Worm (Caenorhabditis elegans): Measurements from ENCODE around the gene T05H10.4.

T05H10.4 gene

ce11 chrII:8047264-8047663 is 5.7 kb upstream of the T05H10.4 start, which contains the start of gene apn-1:
apn-1 (plus strand) TSS chrII:8047564.
- TF ChIP-seq nhr-85 (tag) (no peak), zag-1 (tag; optimal IDR thresholded peaks at IDR 0.05) (no peak), unc-130 (tag; optimal IDR thresholded peaks at IDR 0.05) (no peak), jun-1 (tag; optimal IDR thresholded peaks at IDR 0.05) (no peak), mdl-1 (tag; optimal IDR thresholded peaks at IDR 0.05) (no peak), blmp-1 (tag; optimal IDR thresholded peaks at IDR 0.05) (no peak), pag-3 (tag; optimal IDR thresholded peaks at IDR 0.05; ENCODE audit: borderline replicate concordance, insufficient read depth) (no peak), unc-86 (tag; optimal IDR thresholded peaks at IDR 0.05) (no peak), mab-9 (GFP tag; IDR thresholded peaks at IDR 0.05) (no peak), rnt-1 (tag; optimal IDR thresholded peaks at IDR 0.05) (no peak), snu-23 (GFP tag; optimal IDR thresholded peaks at IDR 0.05) (no peak), tbx-2 (tag; optimal IDR thresholded peaks at IDR 0.05) (no peak), grh-1 (GFP tag; IDR thresholded peaks at IDR 0.05) (no peak), lin-14 (GFP tag; optimal IDR thresholded peaks at IDR 0.05) (no peak)

ce11 chrII:8050477-8050876 is 2.5 kb upstream of the T05H10.4 start, which contains the start of gene mtre-1:
mtre-1 (minus strand) TSS chrII:8050577.
- TF ChIP-seq pqm-1 (tag; optimal IDR thresholded peaks at IDR 0.05) (no peak), ceh-88 (GFP tag; IDR thresholded peaks at IDR 0.05) (no peak), nhr-237 (tag; optimal IDR thresholded peaks at IDR 0.05) (no peak), lin-13 (GFP tag; optimal IDR thresholded peaks at IDR 0.05) (no peak), unc-30 (tag; optimal IDR thresholded peaks at IDR 0.05) (no peak), snpc-4 (tag; optimal IDR thresholded peaks at IDR 0.05) (no peak), nhr-85 (tag) (no peak), alr-1 (tag; optimal IDR thresholded peaks at IDR 0.05; ENCODE audit: borderline replicate concordance) (no peak), C34B4.2 (tag; optimal IDR thresholded peaks at IDR 0.05) (no peak), nhr-71 (tag; optimal IDR thresholded peaks at IDR 0.05) (no peak), aly-2 (tag; optimal IDR thresholded peaks at IDR 0.05) (no peak), ceh-82 (tag; optimal IDR thresholded peaks at IDR 0.05) (no peak), nhr-84 (tag; optimal IDR thresholded peaks at IDR 0.05) (no peak), nhr-19 (GFP tag; conservative IDR thresholded peaks at IDR 0.05) (no peak), ama-1 (optimal IDR thresholded peaks at IDR 0.05) (no peak), lin-15B (tag; optimal IDR thresholded peaks at IDR 0.05) (no peak), fkh-4 (tag; optimal IDR thresholded peaks at IDR 0.05; ENCODE audit: borderline replicate concordance) (no peak)

- TF ChIP-seq grh-1 (GFP tag; IDR thresholded peaks at IDR 0.05) (no peak), zag-1 (tag; optimal IDR thresholded peaks at IDR 0.05) (no peak), swsn-7 (tag; optimal IDR thresholded peaks at IDR 0.05) (no peak), elt-3 (tag; optimal IDR thresholded peaks at IDR 0.05) (no peak), aly-2 (tag; optimal IDR thresholded peaks at IDR 0.05) (no peak), nhr-90 (tag; optimal IDR thresholded peaks at IDR 0.05; ENCODE audit: poor library complexity) (no peak), C16A3.4 (tag; optimal IDR thresholded peaks at IDR 0.05) (no peak), fkh-8 (tag; optimal IDR thresholded peaks at IDR 0.05) (no peak)
Observed at ce11 chrII:8051330-8051729, 1.6 kb upstream of the T05H10.4 start.

- TF ChIP-seq fkh-10 (GFP tag; optimal IDR thresholded peaks at IDR 0.05) = no peak
- no peak for TF ChIP-seq nhr-12 (tag; optimal IDR thresholded peaks at IDR 0.05)
- TF ChIP-seq lin-15B (tag; optimal IDR thresholded peaks at IDR 0.05) = no peak
- TF ChIP-seq jun-1 (tag; optimal IDR thresholded peaks at IDR 0.05) = no peak
- no peak for TF ChIP-seq pax-3 (tag; optimal IDR thresholded peaks at IDR 0.05)
- TF ChIP-seq nhr-84 (tag; optimal IDR thresholded peaks at IDR 0.05) = no peak
- no peak for TF ChIP-seq grh-1 (GFP tag; IDR thresholded peaks at IDR 0.05)
Observed at ce11 chrII:8052172-8052571, 778 bp upstream of the T05H10.4 start.

All from whole organism, L1 larva.